Worm (Caenorhabditis elegans) whole organism, late embryonic: ENCODE measurements around the gene srw-53.

Experiments
- T23F11.4 ChIP-seq: fragments of 200-800 bp; sonication (Bioruptor generic); optimal IDR thresholded peaks from 2 replicates; lab custom pipeline; 2018; ENCODE audit warnings: mild to moderate bottlenecking, missing genetic modification characterization, missing compliant biosample characterization
- Y22D7AL.16 ChIP-seq: sonication (generic microtip); optimal IDR thresholded peaks from 2 replicates; lab custom pipeline; 2016; ENCODE audit warnings: missing genetic modification characterization, missing compliant biosample characterization
- ama-1 ChIP-seq: fragments of 150-350 bp; optimal IDR thresholded peaks from 2 replicates; lab custom pipeline; 2014
- ceh-31 ChIP-seq: sonication (generic microtip); optimal IDR thresholded peaks from 2 replicates; lab custom pipeline; 2016; ENCODE audit warnings: missing genetic modification characterization, missing compliant biosample characterization
- ceh-45 ChIP-seq: fragments of 200-800 bp; sonication (Bioruptor generic); IDR thresholded peaks from 2 replicates; pipeline ENCODE4 v1.3.6; 2022; ENCODE audit warnings: missing genetic modification reagents, missing genetic modification characterization, missing compliant biosample characterization
- madf-2 ChIP-seq: sonication (generic microtip); optimal IDR thresholded peaks from 2 replicates; lab custom pipeline; 2017; ENCODE audit warnings: missing genetic modification characterization, missing compliant biosample characterization
- rnt-1 ChIP-seq: sonication (generic microtip); optimal IDR thresholded peaks from 2 replicates; lab custom pipeline; 2016; ENCODE audit warnings: missing genetic modification characterization, missing compliant biosample characterization
- tbx-7 ChIP-seq: sonication (generic microtip); optimal IDR thresholded peaks from 2 replicates; lab custom pipeline; 2016; ENCODE audit warnings: missing genotype, missing genetic modification characterization, missing compliant biosample characterization
- unc-3 ChIP-seq, 2 experiments: fragments of 200-800 bp in 1 of 2; sonication (Bioruptor generic) in 1 of 2; sonication (generic microtip) in 1 of 2; conservative IDR thresholded peaks in 1 of 2; optimal IDR thresholded peaks in 1 of 2; 2 replicates each; pipeline versions ENCODE4 v1.3.6 to Lab custom; 2016 to 2022; ENCODE audit warnings: missing compliant biosample characterization in 2 of 2, missing genetic modification characterization in 2 of 2, missing genetic modification reagents in 1 of 2
- unc-86 ChIP-seq: sonication (generic microtip); optimal IDR thresholded peaks from 2 replicates; lab custom pipeline; 2016; ENCODE audit warnings: missing genetic modification characterization, missing compliant biosample characterization
- zip-5 ChIP-seq: sonication (generic microtip); optimal IDR thresholded peaks from 2 replicates; lab custom pipeline; 2016; ENCODE audit warnings: missing genetic modification characterization, missing compliant biosample characterization

ce11 chrV:15928325-15928724, 14.9 kb upstream of the srw-53 start, which contains the start of gene pzf-1:
- TF ChIP-seq madf-2 (tag; lab: Kevin White, UChicago) (no peak), tbx-7 (tag; lab: Kevin White, UChicago) (no peak), T23F11.4 (GFP tag; lab: Kevin White, UChicago) (no peak), ceh-45 (GFP tag; lab: Robert Waterston, UW) (no peak), zip-5 (tag; lab: Kevin White, UChicago) (no peak), ama-1 (lab: Kevin White, UChicago) (no peak), Y22D7AL.16 (no peak), rnt-1 (tag; lab: Kevin White, UChicago) (no peak), unc-86 (tag; lab: Kevin White, UChicago) (no peak), unc-3 (GFP tag; conservative IDR thresholded peaks at IDR 0.05; lab: Robert Waterston, UW) (no peak), unc-3 (tag; optimal IDR thresholded peaks at IDR 0.05; lab: Kevin White, UChicago) (no peak), ceh-31 (no peak)
